Fruit fly (Drosophila melanogaster): ENCODE results near the gene Osi24.

Gene Osi24

dm6 chr3R:6198488-6198892 is at the start of gene Osi24 (continued):
- no peak for TF ChIP-seq hbn (GFP tag; IDR thresholded peaks at IDR 0.05; ENCODE audit: partially characterized antibody)
- TF ChIP-seq CG10274 (GFP tag; optimal IDR thresholded peaks at IDR 0.05) = no peak
- no peak for TF ChIP-seq Dbx (GFP tag; IDR thresholded peaks at IDR 0.05)
- TF ChIP-seq GATAe (GFP tag; conservative IDR thresholded peaks at IDR 0.05) = no peak
- TF ChIP-seq Atf3 (GFP tag; optimal IDR thresholded peaks at IDR 0.05) = no peak
- TF ChIP-seq Trl (optimal IDR thresholded peaks at IDR 0.05) = peak in 1 of 2 experiments; percentile 13
- TF ChIP-seq Trl (GFP tag; optimal IDR thresholded peaks at IDR 0.05) = peak; percentile 15
- no peak for TF ChIP-seq Hr39 (optimal IDR thresholded peaks at IDR 0.05)
- no peak; the same call in 1 of the 2 replicates for TF ChIP-seq gsb (GFP tag; IDR thresholded peaks at IDR 0.05)
- peak; percentile 49; the same call in 1 of the 2 replicates for TF ChIP-seq CG9932 (GFP tag; IDR thresholded peaks at IDR 0.05)
- peak; percentile 82 for TF ChIP-seq Awh (GFP tag; IDR thresholded peaks at IDR 0.05)
- no peak for TF ChIP-seq CG31388 (GFP tag; optimal IDR thresholded peaks at IDR 0.05)
- TF ChIP-seq Kr (GFP tag; optimal IDR thresholded peaks at IDR 0.05) = no peak
- TF ChIP-seq mld (GFP tag; IDR thresholded peaks at IDR 0.05; ENCODE audit: partially characterized antibody) = no peak
- no peak for TF ChIP-seq Spps (tag; optimal IDR thresholded peaks at IDR 0.05)
- peak; percentile 39 for TF ChIP-seq az2 (GFP tag; optimal IDR thresholded peaks at IDR 0.05)
- peak; percentile 54; the same call in 1 of the 3 replicates for TF ChIP-seq CG11456 (GFP tag; IDR thresholded peaks at IDR 0.05)
- TF ChIP-seq CG13894 (tag; optimal IDR thresholded peaks at IDR 0.05) = no peak
- TF ChIP-seq seq (GFP tag; IDR thresholded peaks at IDR 0.05) = 0 out of 2 replicates have a peak, but pooled peaks have one; percentile 26
- TF ChIP-seq CG14860 (GFP tag; IDR thresholded peaks at IDR 0.05; ENCODE audit: partially characterized antibody) = no peak
- no peak for TF ChIP-seq eyg (GFP tag; optimal IDR thresholded peaks at IDR 0.05)
- peak; percentile 29 for TF ChIP-seq CG13624 (GFP tag; optimal IDR thresholded peaks at IDR 0.05)
- no peak for TF ChIP-seq CG1024 (GFP tag; IDR thresholded peaks at IDR 0.05)
- TF ChIP-seq abd-A (tag; optimal IDR thresholded peaks at IDR 0.05) = no peak
- peak; percentile 59; the same call in 1 of the 2 replicates for TF ChIP-seq CG32767 (GFP tag; IDR thresholded peaks at IDR 0.05)
- no peak for TF ChIP-seq CG14965 (GFP tag; optimal IDR thresholded peaks at IDR 0.05; ENCODE audit: borderline replicate concordance)
- peak; percentile 94 for TF ChIP-seq sens (GFP tag)
- TF ChIP-seq z (GFP tag; IDR thresholded peaks at IDR 0.05) = 0 out of 3 replicates have a peak, but pooled peaks have one; percentile 12
- TF ChIP-seq Fer2 (tag; optimal IDR thresholded peaks at IDR 0.05) = no peak
- peak; percentile 36 for TF ChIP-seq jumu (GFP tag; optimal IDR thresholded peaks at IDR 0.05)
- no peak for TF ChIP-seq CG4282 (GFP tag; optimal IDR thresholded peaks at IDR 0.05)
- no peak for TF ChIP-seq CG17568 (GFP tag; optimal IDR thresholded peaks at IDR 0.05)
- TF ChIP-seq slp2 (GFP tag; optimal IDR thresholded peaks at IDR 0.05) = no peak
- TF ChIP-seq scrt (GFP tag; optimal IDR thresholded peaks at IDR 0.05) = no peak
- no peak for TF ChIP-seq tup (GFP tag; optimal IDR thresholded peaks at IDR 0.05)
- no peak for TF ChIP-seq CG6765 (GFP tag; optimal IDR thresholded peaks at IDR 0.05)
- TF ChIP-seq dimm (GFP tag; IDR thresholded peaks at IDR 0.05) = 0 out of 2 replicates have a peak, but pooled peaks have one; percentile 33
- 0 out of 2 replicates have a peak, but pooled peaks have one; percentile 37 for TF ChIP-seq CG43689 (GFP tag; IDR thresholded peaks at IDR 0.05)
- no peak for TF ChIP-seq CG15514 (GFP tag; optimal IDR thresholded peaks at IDR 0.05)
- peak; percentile 31 for TF ChIP-seq CG5245 (GFP tag; optimal IDR thresholded peaks at IDR 0.05)
- TF ChIP-seq luna (GFP tag; optimal IDR thresholded peaks at IDR 0.05) = no peak
- TF ChIP-seq Lim3 (GFP tag; IDR thresholded peaks at IDR 0.05) = no peak
- peak; percentile 8; the same call in 1 of the 2 replicates for TF ChIP-seq Ravus (GFP tag; IDR thresholded peaks at IDR 0.05)
- peak; percentile 62 for TF ChIP-seq CG32772 (GFP tag; IDR thresholded peaks at IDR 0.05)
- peak; percentile 21 for TF ChIP-seq Fer3 (tag; optimal IDR thresholded peaks at IDR 0.05)
- no peak for TF ChIP-seq Neu2 (GFP tag; optimal IDR thresholded peaks at IDR 0.05; ENCODE audit: borderline replicate concordance)
- TF ChIP-seq CG4730 (GFP tag; IDR thresholded peaks at IDR 0.05) = peak; percentile 53; the same call in 1 of the 2 replicates
- peak; percentile 28 for TF ChIP-seq CG10209 (GFP tag; optimal IDR thresholded peaks at IDR 0.05)
- peak; percentile 42; the same call in 1 of the 2 replicates for TF ChIP-seq CG32532 (GFP tag; IDR thresholded peaks at IDR 0.05)
- no peak for TF ChIP-seq Dek (tag; optimal IDR thresholded peaks at IDR 0.05)
- TF ChIP-seq CG17829 (tag; optimal IDR thresholded peaks at IDR 0.05) = no peak
- peak; percentile 67 for TF ChIP-seq ara (GFP tag; IDR thresholded peaks at IDR 0.05)
